Worm (Caenorhabditis elegans): ENCODE measurements around the gene T27E7.4.

The T27E7.4 gene

DNA sequence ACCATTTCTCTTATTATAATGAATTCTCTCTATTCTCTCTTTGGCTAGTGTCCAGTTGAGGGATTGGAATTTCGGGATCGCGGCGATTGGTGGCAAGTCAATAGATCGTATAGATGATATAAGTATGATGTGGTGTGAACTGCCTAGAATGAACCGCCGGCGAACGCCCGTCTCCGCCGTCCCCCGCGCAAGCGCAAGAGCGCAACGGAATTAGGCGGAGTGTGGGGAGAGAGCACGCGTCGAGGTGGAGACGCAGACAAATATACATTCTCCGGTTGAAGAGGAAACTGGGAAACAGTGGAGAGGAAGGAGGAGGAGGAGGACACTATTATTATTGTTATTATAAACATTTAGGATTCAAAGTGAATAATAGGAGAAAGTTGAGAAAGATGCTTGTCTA, 38.4 kb downstream of the T27E7.4 start:
- TF ChIP-seq W03F9.2 (tag; optimal IDR thresholded peaks at IDR 0.05), result no peak
- no peak for TF ChIP-seq dao-5 (tag; optimal IDR thresholded peaks at IDR 0.05)
- no peak for TF ChIP-seq him-1 (tag; optimal IDR thresholded peaks at IDR 0.05)

- TF ChIP-seq him-1 (tag; optimal IDR thresholded peaks at IDR 0.05) (no peak), W03F9.2 (tag; optimal IDR thresholded peaks at IDR 0.05) (no peak), dao-5 (tag; optimal IDR thresholded peaks at IDR 0.05) (no peak)
Observed at ce11 chrIV:14495474-14495873, 39.4 kb downstream of the T27E7.4 start.

ce11 chrIV:14491135-14491534, 43.7 kb downstream of the T27E7.4 start:
- TF ChIP-seq W03F9.2 (tag; optimal IDR thresholded peaks at IDR 0.05) (no peak), him-1 (tag; optimal IDR thresholded peaks at IDR 0.05) (no peak), dao-5 (tag; optimal IDR thresholded peaks at IDR 0.05) (no peak)
